Worm (Caenorhabditis elegans): ENCODE results near the gene gyg-2.

gyg-2 gene

ce11 chrV:16779971-16780370 is 33.9 kb upstream of the gyg-2 start:
- TF ChIP-seq ceh-14 (tag; optimal IDR thresholded peaks at IDR 0.05) (no peak), ceh-22 (tag; optimal IDR thresholded peaks at IDR 0.05) (no peak)

ce11 chrV:16779281-16779597 is 33.2 kb upstream of the gyg-2 start:
- TF ChIP-seq ceh-34 (tag; optimal IDR thresholded peaks at IDR 0.05) (no peak), zip-5 (tag; optimal IDR thresholded peaks at IDR 0.05) (no peak)

- no peak for TF ChIP-seq ztf-16 (tag; optimal IDR thresholded peaks at IDR 0.05)
- TF ChIP-seq ceh-22 (tag; optimal IDR thresholded peaks at IDR 0.05): no peak
- no peak for TF ChIP-seq gmeb-2 (tag; optimal IDR thresholded peaks at IDR 0.05)
- no peak for TF ChIP-seq dmd-4 (tag; optimal IDR thresholded peaks at IDR 0.05; ENCODE audit: borderline replicate concordance)
- no peak for TF ChIP-seq ceh-30 (tag; optimal IDR thresholded peaks at IDR 0.05)
These were observed 32.7 kb upstream of the gyg-2 start for ce11 chrV:16778540-16779280.

ce11 chrV:16774428-16774827 is 28.4 kb upstream of the gyg-2 start:
- TF ChIP-seq ceh-31 (tag; optimal IDR thresholded peaks at IDR 0.05) (no peak), tbx-7 (tag; optimal IDR thresholded peaks at IDR 0.05) (no peak), sox-2 (GFP tag; IDR thresholded peaks at IDR 0.05) (no peak), pha-4 (tag; optimal IDR thresholded peaks at IDR 0.05) (no peak), dmd-4 (tag; optimal IDR thresholded peaks at IDR 0.05; ENCODE audit: borderline replicate concordance) (no peak), hlh-6 (tag; optimal IDR thresholded peaks at IDR 0.05) (no peak), nfya-1 (tag; optimal IDR thresholded peaks at IDR 0.05) (no peak), ceh-48 (tag; optimal IDR thresholded peaks at IDR 0.05) (no peak), pros-1 (tag; optimal IDR thresholded peaks at IDR 0.05) (no peak), ceh-14 (tag; optimal IDR thresholded peaks at IDR 0.05) (no peak), mec-3 (tag; optimal IDR thresholded peaks at IDR 0.05; ENCODE audit: borderline replicate concordance) (no peak), ceh-24 (tag; optimal IDR thresholded peaks at IDR 0.05) (no peak), gmeb-2 (tag; optimal IDR thresholded peaks at IDR 0.05) (no peak), pag-3 (tag; optimal IDR thresholded peaks at IDR 0.05; ENCODE audit: borderline replicate concordance) (no peak), ceh-22 (tag; optimal IDR thresholded peaks at IDR 0.05) (no peak), Y22D7AL.16 (tag; optimal IDR thresholded peaks at IDR 0.05) (no peak), ama-1 (optimal IDR thresholded peaks at IDR 0.05) (no peak)

ce11 chrV:16759937-16760336 is 13.9 kb upstream of the gyg-2 start:
- no peak for TF ChIP-seq nfya-1 (tag; optimal IDR thresholded peaks at IDR 0.05)
- no peak for TF ChIP-seq syd-9 (tag; optimal IDR thresholded peaks at IDR 0.05)
- no peak for TF ChIP-seq lin-11 (tag; optimal IDR thresholded peaks at IDR 0.05)
- no peak for TF ChIP-seq sox-2 (GFP tag; IDR thresholded peaks at IDR 0.05)
- no peak for TF ChIP-seq ama-1 (optimal IDR thresholded peaks at IDR 0.05)
- TF ChIP-seq ttx-3 (tag; optimal IDR thresholded peaks at IDR 0.05): no peak
- no peak for TF ChIP-seq unc-3 (GFP tag; conservative IDR thresholded peaks at IDR 0.05)
- no peak for TF ChIP-seq unc-3 (tag; optimal IDR thresholded peaks at IDR 0.05)

ce11 chrV:16756166-16756565 is 10.1 kb upstream of the gyg-2 start:
- peak; percentile 71 for TF ChIP-seq nfya-1 (tag; optimal IDR thresholded peaks at IDR 0.05)
- no peak for TF ChIP-seq elt-4 (tag; optimal IDR thresholded peaks at IDR 0.05)

- TF ChIP-seq unc-42 (tag; optimal IDR thresholded peaks at IDR 0.05): peak; percentile 38
- peak; percentile 35 for TF ChIP-seq ceh-31 (tag; optimal IDR thresholded peaks at IDR 0.05)
- no peak for TF ChIP-seq fax-1 (tag; optimal IDR thresholded peaks at IDR 0.05)
- no peak for TF ChIP-seq lin-11 (tag; optimal IDR thresholded peaks at IDR 0.05)
- no peak for TF ChIP-seq odd-2 (tag; optimal IDR thresholded peaks at IDR 0.05)
- no peak for TF ChIP-seq syd-9 (tag; optimal IDR thresholded peaks at IDR 0.05)
- no peak for TF ChIP-seq hlh-6 (tag; optimal IDR thresholded peaks at IDR 0.05)
- peak; percentile 61 for TF ChIP-seq ceh-14 (tag; optimal IDR thresholded peaks at IDR 0.05)
These were observed 6.3 kb upstream of the gyg-2 start for ce11 chrV:16752089-16753030.

Data from whole organism, late embryonic.